Worm (Caenorhabditis elegans) whole organism, mixed stage, embryonic: ENCODE measurements around the gene F14B8.4.

Source experiments
- ces-1 ChIP-seq: fragments of 150-350 bp; optimal IDR thresholded peaks from 2 replicates; lab custom pipeline; 2014; ENCODE audit warnings: missing biosample characterization, missing genetic modification reagents, missing genetic modification characterization
- cnd-1 ChIP-seq: fragments of 200-800 bp; sonication (Bioruptor generic); optimal IDR thresholded peaks from 2 replicates; lab custom pipeline; 2018; ENCODE audit warnings: mild to moderate bottlenecking, missing genetic modification characterization, missing compliant biosample characterization
- drap-1 ChIP-seq: fragments of 200-800 bp; sonication (Bioruptor generic); optimal IDR thresholded peaks from 3 replicates; lab custom pipeline; 2018; ENCODE audit warnings: mild to moderate bottlenecking, missing genetic modification characterization, missing compliant biosample characterization
- elt-1 ChIP-seq: sonication (generic microtip); optimal IDR thresholded peaks from 2 replicates; lab custom pipeline; 2017; ENCODE audit warnings: missing genetic modification characterization, mild to moderate bottlenecking, missing compliant biosample characterization, antibody characterized with exemption, moderate library complexity, borderline replicate concordance; ENCODE audit not compliant: insufficient read depth
- ham-2 ChIP-seq: fragments of 200-800 bp; sonication (Bioruptor generic); optimal IDR thresholded peaks from 2 replicates; lab custom pipeline; 2018; ENCODE audit warnings: mild to moderate bottlenecking, missing genetic modification characterization, missing compliant biosample characterization
- hlh-1 ChIP-seq: fragments of 150-350 bp; optimal IDR thresholded peaks from 2 replicates; lab custom pipeline; 2014; ENCODE audit warnings: missing biosample characterization, missing genetic modification reagents, missing genetic modification characterization
- lin-13 ChIP-seq: fragments of 150-350 bp; optimal IDR thresholded peaks from 2 replicates; lab custom pipeline; 2014; ENCODE audit warnings: missing biosample characterization, missing genetic modification characterization
- mab-5 ChIP-seq: fragments of 150-350 bp; optimal IDR thresholded peaks from 2 replicates; lab custom pipeline; 2014; ENCODE audit warnings: missing biosample characterization, missing genetic modification characterization
- mep-1 ChIP-seq: fragments of 150-350 bp; optimal IDR thresholded peaks from 2 replicates; lab custom pipeline; 2017; ENCODE audit warnings: missing biosample characterization, missing genetic modification reagents, missing genetic modification characterization, inconsistent platforms
- mls-2 ChIP-seq: sonication (generic microtip); optimal IDR thresholded peaks from 2 replicates; lab custom pipeline; 2016; ENCODE audit warnings: mild to moderate bottlenecking, missing genetic modification characterization, moderate library complexity, missing compliant biosample characterization
- nhr-12 ChIP-seq: fragments of 150-350 bp; optimal IDR thresholded peaks from 2 replicates; lab custom pipeline; 2014; ENCODE audit warnings: missing biosample characterization, missing genetic modification characterization
- nhr-2 ChIP-seq: fragments of 150-350 bp; optimal IDR thresholded peaks from 2 replicates; lab custom pipeline; 2014; ENCODE audit warnings: missing biosample characterization, missing genetic modification characterization
- nhr-237 ChIP-seq: fragments of 150-350 bp; optimal IDR thresholded peaks from 2 replicates; lab custom pipeline; 2014; ENCODE audit warnings: missing biosample characterization, missing genetic modification characterization
- nhr-76 ChIP-seq: sonication (generic microtip); optimal IDR thresholded peaks from 2 replicates; lab custom pipeline; 2017; ENCODE audit warnings: missing biosample characterization, missing genetic modification characterization
- sem-2 ChIP-seq: fragments of 200-800 bp; sonication (Bioruptor generic); optimal IDR thresholded peaks from 2 replicates; lab custom pipeline; 2018; ENCODE audit warnings: mild to moderate bottlenecking, missing genetic modification characterization, missing compliant biosample characterization
- snpc-4 ChIP-seq: fragments of 150-350 bp; optimal IDR thresholded peaks from 2 replicates; lab custom pipeline; 2014; ENCODE audit warnings: missing biosample characterization, missing genetic modification characterization
- unc-120 ChIP-seq: sonication (generic microtip); optimal IDR thresholded peaks from 2 replicates; lab custom pipeline; 2017; ENCODE audit warnings: missing genetic modification characterization, missing compliant biosample characterization; ENCODE audit not compliant: poor library complexity, severe bottlenecking
- unc-62 ChIP-seq: fragments of 150-350 bp; optimal IDR thresholded peaks from 2 replicates; lab custom pipeline; 2014; ENCODE audit warnings: missing biosample characterization, missing genetic modification reagents, missing genetic modification characterization
- ztf-11 ChIP-seq: fragments of 150-350 bp; optimal IDR thresholded peaks from 2 replicates; lab custom pipeline; 2014; ENCODE audit warnings: missing biosample characterization, missing genetic modification characterization

The F14B8.4 gene

ce11 chrX:6856793-6857192 lies 43.0 kb downstream of the F14B8.4 start:
- peak; percentile 67 for TF ChIP-seq ces-1
- no peak for TF ChIP-seq mls-2 (tag; lab: Kevin White, UChicago)
- TF ChIP-seq drap-1 (GFP tag; lab: Kevin White, UChicago): no peak

- no peak for TF ChIP-seq hlh-1 (tag; lab: Kevin White, UChicago)
- TF ChIP-seq ham-2 (GFP tag; lab: Kevin White, UChicago): no peak
- TF ChIP-seq unc-62 (GFP tag; lab: Kevin White, UChicago): no peak
- no peak for TF ChIP-seq lin-13 (tag; lab: Kevin White, UChicago)
- TF ChIP-seq cnd-1 (tag; lab: Kevin White, UChicago): no peak
- TF ChIP-seq nhr-237: no peak
- TF ChIP-seq mab-5 (tag; lab: Kevin White, UChicago): no peak
- no peak for TF ChIP-seq elt-1 (tag; lab: Kevin White, UChicago)
- TF ChIP-seq mep-1 (tag; lab: Kevin White, UChicago): no peak
- TF ChIP-seq nhr-2 (tag; lab: Kevin White, UChicago): no peak
- TF ChIP-seq mls-2 (tag; lab: Kevin White, UChicago): no peak
- no peak for TF ChIP-seq nhr-76 (tag; lab: Kevin White, UChicago)
- no peak for TF ChIP-seq snpc-4 (tag; lab: Kevin White, UChicago)
- TF ChIP-seq nhr-12: no peak
- TF ChIP-seq ztf-11 (tag; lab: Kevin White, UChicago): no peak
- TF ChIP-seq unc-120 (tag; lab: Kevin White, UChicago): no peak
- TF ChIP-seq sem-2 (GFP tag; lab: Kevin White, UChicago): no peak
These were observed 46.4 kb downstream of the F14B8.4 start, which contains the start of gene rig-3 for ce11 chrX:6853318-6853717. Gene rig-3, plus strand, starts transcription at chrX:6853618.

- TF ChIP-seq ces-1 (peak; percentile 38), nhr-12 (no peak)
These were observed 49.3 kb downstream of the F14B8.4 start for ce11 chrX:6850412-6850811.
